Worm (Caenorhabditis elegans) whole organism, late embryonic: ENCODE results near the gene C49C3.21.

ENCODE experiments used
- C08G9.2 ChIP-seq: sonication (generic microtip); optimal IDR thresholded peaks from 2 replicates; lab custom pipeline; 2016; ENCODE audit warnings: mild to moderate bottlenecking, missing genetic modification characterization, moderate library complexity, missing compliant biosample characterization
- ama-1 ChIP-seq: fragments of 150-350 bp; optimal IDR thresholded peaks from 2 replicates; lab custom pipeline; 2014
- ceh-22 ChIP-seq: sonication (generic microtip); optimal IDR thresholded peaks from 2 replicates; lab custom pipeline; 2017; ENCODE audit warnings: missing biosample characterization, missing genetic modification characterization
- dve-1 ChIP-seq: sonication (generic microtip); optimal IDR thresholded peaks from 2 replicates; lab custom pipeline; 2017; ENCODE audit warnings: antibody characterized with exemption, mild to moderate bottlenecking, missing genetic modification characterization, missing compliant biosample characterization
- ets-4 ChIP-seq: sonication (generic microtip); optimal IDR thresholded peaks from 2 replicates; lab custom pipeline; 2016; ENCODE audit warnings: missing genetic modification characterization, missing compliant biosample characterization
- eyg-1 ChIP-seq: sonication (generic microtip); optimal IDR thresholded peaks from 2 replicates; lab custom pipeline; 2016; ENCODE audit warnings: missing genotype, missing genetic modification characterization, missing compliant biosample characterization
- hlh-6 ChIP-seq: sonication (generic microtip); optimal IDR thresholded peaks from 2 replicates; lab custom pipeline; 2016; ENCODE audit warnings: missing genotype, missing genetic modification characterization, missing compliant biosample characterization
- pha-4 ChIP-seq: fragments of 150-350 bp; optimal IDR thresholded peaks from 2 replicates; lab custom pipeline; 2018; ENCODE audit warnings: missing biosample characterization, missing genetic modification reagents, missing genetic modification characterization
- sdc-2 ChIP-seq: sonication (generic microtip); optimal IDR thresholded peaks from 2 replicates; lab custom pipeline; 2016; ENCODE audit warnings: missing genotype, missing genetic modification characterization, missing compliant biosample characterization
- sox-4 ChIP-seq: sonication (generic microtip); optimal IDR thresholded peaks from 2 replicates; lab custom pipeline; 2017; ENCODE audit warnings: mild to moderate bottlenecking, missing genetic modification characterization, inconsistent platforms, missing compliant biosample characterization
- unc-86 ChIP-seq: sonication (generic microtip); optimal IDR thresholded peaks from 2 replicates; lab custom pipeline; 2016; ENCODE audit warnings: missing genetic modification characterization, missing compliant biosample characterization

ce11 chrIV:17308211-17308610, 34.6 kb upstream of the C49C3.21 start, which contains the start of gene T28F3.9:
- TF ChIP-seq hlh-6 (tag; lab: Kevin White, UChicago) = no peak
- no peak for TF ChIP-seq ama-1 (lab: Kevin White, UChicago)
- TF ChIP-seq ets-4 (tag; lab: Kevin White, UChicago) = no peak
- no peak for TF ChIP-seq sdc-2 (tag; lab: Kevin White, UChicago)
- TF ChIP-seq eyg-1 = no peak
- TF ChIP-seq dve-1 (tag; lab: Kevin White, UChicago) = no peak
- TF ChIP-seq sox-4 = no peak
- no peak for TF ChIP-seq pha-4 (tag; lab: Kevin White, UChicago)
- TF ChIP-seq C08G9.2 = no peak
- no peak for TF ChIP-seq ceh-22
- TF ChIP-seq unc-86 (tag; lab: Kevin White, UChicago) = no peak
